Worm (Caenorhabditis elegans) whole organism, mixed stage, embryonic: ENCODE measurements around the gene C26F1.3.

Source experiments
- ceh-43 ChIP-seq: fragments of 200-800 bp; sonication (Bioruptor generic); optimal IDR thresholded peaks from 2 replicates; lab custom pipeline; 2018; ENCODE audit warnings: mild to moderate bottlenecking, missing genetic modification characterization, moderate library complexity, missing compliant biosample characterization
- nhr-28 ChIP-seq: fragments of 150-350 bp; optimal IDR thresholded peaks from 2 replicates; lab custom pipeline; 2014; ENCODE audit warnings: missing biosample characterization, missing genetic modification characterization
- unc-120 ChIP-seq: sonication (generic microtip); optimal IDR thresholded peaks from 2 replicates; lab custom pipeline; 2017; ENCODE audit warnings: missing genetic modification characterization, missing compliant biosample characterization; ENCODE audit not compliant: poor library complexity, severe bottlenecking
- unc-39 ChIP-seq: fragments of 150-350 bp; optimal IDR thresholded peaks from 2 replicates; lab custom pipeline; 2014; ENCODE audit warnings: missing biosample characterization, missing genetic modification characterization

ce11 chrV:7728679-7729027 is 48.4 kb upstream of the C26F1.3 start, which contains the start of gene Y97E10C.1:
- no peak for TF ChIP-seq unc-39 (tag; lab: Kevin White, UChicago)
- TF ChIP-seq unc-120 (tag; lab: Kevin White, UChicago), result no peak
- TF ChIP-seq ceh-43 (GFP tag; lab: Kevin White, UChicago), result no peak
- no peak for TF ChIP-seq nhr-28 (tag; lab: Kevin White, UChicago)
